Worm (Caenorhabditis elegans) whole organism, midembryonic: Measurements from ENCODE around the gene R04F11.2.

Source experiments
- T22C8.4 ChIP-seq: fragments of 200-800 bp; sonication (Bioruptor generic); IDR thresholded peaks from 2 replicates; pipeline ENCODE4 v1.3.6; 2022; ENCODE audit warnings: missing genetic modification characterization, missing compliant biosample characterization
- cog-1 ChIP-seq: sonication (generic microtip); optimal IDR thresholded peaks from 2 replicates; lab custom pipeline; 2016; ENCODE audit warnings: missing genetic modification characterization, missing compliant biosample characterization
- med-1 ChIP-seq: sonication (generic microtip); optimal IDR thresholded peaks from 2 replicates; lab custom pipeline; 2017; ENCODE audit warnings: missing genetic modification characterization, mild to moderate bottlenecking, missing compliant biosample characterization, antibody characterized with exemption, missing genetic modification reagents; ENCODE audit not compliant: insufficient read depth
- ztf-29 ChIP-seq: fragments of 200-800 bp; sonication (Bioruptor generic); IDR thresholded peaks from 2 replicates; pipeline ENCODE4 v1.3.6; 2022; ENCODE audit warnings: missing genetic modification reagents, missing genetic modification characterization, missing compliant biosample characterization

- TF ChIP-seq ztf-29 (GFP tag; lab: Robert Waterston, UW) (no peak), cog-1 (tag; lab: Kevin White, UChicago) (no peak), T22C8.4 (GFP tag; lab: Robert Waterston, UW) (no peak), med-1 (no peak)
Measured at ce11 chrV:12349365-12349764, 31.2 kb downstream of the R04F11.2 start.
